Fruit fly (Drosophila melanogaster) whole organism, wandering third instar larva: ENCODE data around the gene CG8209.

Experiments
- Abd-B ChIP-seq: fragments of >200 bp; optimal IDR thresholded peaks from 2 replicates; lab custom pipeline; 2017; ENCODE audit warnings: missing biosample characterization, missing genetic modification characterization
- CG32264 ChIP-seq: fragments of 200-800 bp; sonication (Bioruptor generic); optimal IDR thresholded peaks from 2 replicates; lab custom pipeline; 2016; ENCODE audit warnings: missing biosample characterization, missing genetic modification characterization
- CG9705 ChIP-seq: fragments of 200-800 bp; sonication (Bioruptor generic); optimal IDR thresholded peaks from 2 replicates; lab custom pipeline; 2018; ENCODE audit warnings: missing biosample characterization, mild to moderate bottlenecking, missing genetic modification characterization
- CrebA ChIP-seq: fragments of 200-800 bp; sonication (Bioruptor generic); optimal IDR thresholded peaks from 2 replicates; lab custom pipeline; 2016; ENCODE audit warnings: missing biosample characterization, mild to moderate bottlenecking, missing genetic modification characterization, borderline replicate concordance
- Dfd ChIP-seq: fragments of >200 bp; optimal IDR thresholded peaks from 2 replicates; lab custom pipeline; 2017; ENCODE audit warnings: missing biosample characterization, missing genetic modification characterization
- Dif ChIP-seq: fragments of 200-275, 200-300 bp; sonication (Bioruptor generic); optimal IDR thresholded peaks from 2 replicates; lab custom pipeline; 2018; ENCODE audit warnings: missing biosample characterization, missing genetic modification characterization; ENCODE audit not compliant: partially characterized antibody
- GATAd ChIP-seq: sonication (Bioruptor generic); optimal IDR thresholded peaks from 2 replicates; lab custom pipeline; 2016; ENCODE audit warnings: missing biosample characterization, missing genetic modification characterization
- HLH106 ChIP-seq: fragments of 200-800 bp; optimal IDR thresholded peaks from 3 replicates; lab custom pipeline; 2019; ENCODE audit warnings: missing biosample characterization, mild to moderate bottlenecking, missing genetic modification characterization, moderate library complexity
- Hnf4 ChIP-seq: fragments of 200-800 bp; sonication (Bioruptor generic); optimal IDR thresholded peaks from 2 replicates; lab custom pipeline; 2016; ENCODE audit warnings: missing biosample characterization, mild to moderate bottlenecking, missing genetic modification characterization
- Hr78 ChIP-seq: fragments of >200 bp; optimal IDR thresholded peaks from 2 replicates; lab custom pipeline; 2017; ENCODE audit warnings: missing biosample characterization, missing genetic modification characterization
- Hr83 ChIP-seq: fragments of 200-300 bp; sonication (Bioruptor generic); optimal IDR thresholded peaks from 2 replicates; lab custom pipeline; 2016; ENCODE audit warnings: missing biosample characterization, mild to moderate bottlenecking, missing genetic modification characterization, moderate library complexity; ENCODE audit not compliant: poor library complexity, severe bottlenecking
- Jra ChIP-seq: sonication (Bioruptor generic); optimal IDR thresholded peaks from 2 replicates; lab custom pipeline; 2016; ENCODE audit warnings: missing biosample characterization, missing genetic modification characterization
- Mio ChIP-seq: sonication (Bioruptor generic); optimal IDR thresholded peaks from 2 replicates; lab custom pipeline; 2016; ENCODE audit warnings: missing biosample characterization, missing genetic modification characterization
- Myc ChIP-seq: fragments of >200 bp; optimal IDR thresholded peaks from 2 replicates; lab custom pipeline; 2017
- N ChIP-seq: fragments of >200 bp; optimal IDR thresholded peaks from 2 replicates; lab custom pipeline; 2018; ENCODE audit warnings: missing biosample characterization, missing external identifiers, missing genetic modification characterization
- OdsH ChIP-seq: fragments of 200-800 bp; sonication (Bioruptor generic); optimal IDR thresholded peaks from 2 replicates; lab custom pipeline; 2016; ENCODE audit warnings: missing biosample characterization, mild to moderate bottlenecking, missing genetic modification characterization
- Rel ChIP-seq, 2 experiments: fragments of 200-800 bp; sonication (Bioruptor generic) in 1 of 2; optimal IDR thresholded peaks; 2 replicates in 1 of 2; 3 replicates in 1 of 2; lab custom pipeline; 2016 to 2019; ENCODE audit warnings: mild to moderate bottlenecking in 2 of 2, missing biosample characterization in 2 of 2, missing genetic modification characterization in 2 of 2, moderate library complexity in 1 of 2
- Sp1 ChIP-seq: fragments of 200-800 bp; sonication (Bioruptor generic); optimal IDR thresholded peaks from 3 replicates; lab custom pipeline; 2019; ENCODE audit warnings: missing biosample characterization, mild to moderate bottlenecking, missing genetic modification characterization, moderate library complexity
- Vsx2 ChIP-seq: fragments of 200-300, 225-300 bp; sonication (Bioruptor generic); optimal IDR thresholded peaks from 2 replicates; lab custom pipeline; 2018; ENCODE audit warnings: missing biosample characterization, missing genetic modification characterization; ENCODE audit not compliant: partially characterized antibody
- br ChIP-seq: fragments of 200-800 bp; sonication (Bioruptor generic); optimal IDR thresholded peaks from 2 replicates; lab custom pipeline; 2016; ENCODE audit warnings: missing biosample characterization, missing genetic modification characterization
- brk ChIP-seq: fragments of 200-800 bp; sonication (Bioruptor generic); optimal IDR thresholded peaks from 2 replicates; lab custom pipeline; 2016; ENCODE audit warnings: missing biosample characterization, mild to moderate bottlenecking, missing genetic modification characterization
- dl ChIP-seq, 2 experiments: fragments of 175-275, 200-275 bp in 1 of 2; fragments of 200-275 bp in 1 of 2; sonication (Bioruptor generic); optimal IDR thresholded peaks; lab custom pipeline; 2018; ENCODE audit warnings: mild to moderate bottlenecking in 2 of 2, missing biosample characterization in 2 of 2, missing genetic modification characterization in 2 of 2, moderate library complexity in 2 of 2; ENCODE audit not compliant: partially characterized antibody in 2 of 2, insufficient read depth in 1 of 2
- dmrt93B ChIP-seq: fragments of 200-800 bp; sonication (Bioruptor generic); optimal IDR thresholded peaks from 2 replicates; lab custom pipeline; 2018; ENCODE audit warnings: missing biosample characterization, mild to moderate bottlenecking, missing genetic modification characterization
- dsf ChIP-seq: sonication (Bioruptor generic); optimal IDR thresholded peaks from 2 replicates; lab custom pipeline; 2016; ENCODE audit warnings: missing biosample characterization, missing genetic modification characterization, borderline replicate concordance
- ey ChIP-seq: fragments of 200-800 bp; sonication (Bioruptor generic); optimal IDR thresholded peaks from 2 replicates; lab custom pipeline; 2016; ENCODE audit warnings: missing biosample characterization, missing genetic modification characterization
- foxo ChIP-seq, 2 experiments: fragments of 200-800 bp; sonication (Bioruptor generic); optimal IDR thresholded peaks; 2 replicates in 1 of 2; 3 replicates in 1 of 2; lab custom pipeline; 2016 to 2017; ENCODE audit warnings: missing biosample characterization in 2 of 2, missing genetic modification characterization in 2 of 2
- fru ChIP-seq: fragments of 200-800 bp; sonication (Bioruptor generic); optimal IDR thresholded peaks from 3 replicates; lab custom pipeline; 2016; ENCODE audit warnings: missing biosample characterization, mild to moderate bottlenecking, missing genetic modification characterization
- h ChIP-seq: fragments of 200-800 bp; sonication (Bioruptor generic); optimal IDR thresholded peaks from 3 replicates; lab custom pipeline; 2016; ENCODE audit warnings: missing biosample characterization, mild to moderate bottlenecking, missing genetic modification characterization
- jim ChIP-seq: fragments of 175-275, 200-325 bp; sonication (Bioruptor generic); optimal IDR thresholded peaks from 2 replicates; lab custom pipeline; 2016; ENCODE audit warnings: missing biosample characterization, mild to moderate bottlenecking, missing genetic modification characterization
- lola ChIP-seq: fragments of >200 bp; optimal IDR thresholded peaks from 2 replicates; lab custom pipeline; 2017; ENCODE audit warnings: missing biosample characterization, missing genetic modification characterization
- pan ChIP-seq: fragments of >200 bp; optimal IDR thresholded peaks from 2 replicates; lab custom pipeline; 2017
- psq ChIP-seq: fragments of 200-800 bp; sonication (Bioruptor generic); optimal IDR thresholded peaks from 3 replicates; lab custom pipeline; 2017; ENCODE audit warnings: missing biosample characterization, mild to moderate bottlenecking, missing genetic modification characterization, moderate library complexity
- rgr ChIP-seq: fragments of 200-800 bp; sonication (Bioruptor generic); optimal IDR thresholded peaks from 3 replicates; lab custom pipeline; 2016; ENCODE audit warnings: missing biosample characterization, mild to moderate bottlenecking, missing genetic modification characterization
- sage ChIP-seq: fragments of 200-800 bp; sonication (Bioruptor generic); optimal IDR thresholded peaks from 2 replicates; lab custom pipeline; 2016; ENCODE audit warnings: missing biosample characterization, mild to moderate bottlenecking, missing genetic modification characterization
- sv ChIP-seq: fragments of 200-800 bp; sonication (Bioruptor generic); optimal IDR thresholded peaks from 3 replicates; lab custom pipeline; 2016; ENCODE audit warnings: missing biosample characterization, missing genetic modification characterization
- tai ChIP-seq: sonication (Bioruptor generic); optimal IDR thresholded peaks from 2 replicates; lab custom pipeline; 2016; ENCODE audit warnings: missing biosample characterization, missing genetic modification characterization
- usp ChIP-seq: fragments of >200 bp; optimal IDR thresholded peaks from 2 replicates; lab custom pipeline; 2017; ENCODE audit warnings: missing biosample characterization, missing genetic modification characterization
- woc ChIP-seq: sonication (Bioruptor generic); optimal IDR thresholded peaks from 2 replicates; lab custom pipeline; 2016; ENCODE audit warnings: missing biosample characterization, mild to moderate bottlenecking, missing genetic modification characterization

The CG8209 gene

dm6 chr3L:7976081-7976483 is at the start of gene CG8209, which contains the start of gene HP4:
Gene CG8209 (plus strand): TSS chr3L:7976406.
Gene HP4 (minus strand): TSS chr3L:7976154.
- TF ChIP-seq Hnf4 (GFP tag; lab: Kevin White, UChicago) (peak; percentile 77), sv (peak; percentile 75), CrebA (GFP tag; lab: Kevin White, UChicago) (no peak), br (GFP tag; lab: Kevin White, UChicago) (no peak), OdsH (GFP tag; lab: Kevin White, UChicago) (peak; percentile 67), psq (GFP tag; lab: Kevin White, UChicago) (peak; percentile 84), Mio (no peak), GATAd (GFP tag; lab: Kevin White, UChicago) (peak; percentile 4), tai (no peak), sage (GFP tag; lab: Kevin White, UChicago) (peak; percentile 70), ey (GFP tag; lab: Kevin White, UChicago) (peak; percentile 35), lola (GFP tag; lab: Kevin White, UChicago) (no peak), fru (GFP tag; lab: Kevin White, UChicago) (peak; percentile 77), Jra (GFP tag; lab: Kevin White, UChicago) (peak; percentile 73), CG32264 (GFP tag; lab: Kevin White, UChicago) (peak; percentile 39), HLH106 (peak; percentile 84), dmrt93B (GFP tag; lab: Kevin White, UChicago) (no peak), Sp1 (GFP tag; lab: Kevin White, UChicago) (peak; percentile 81), dsf (GFP tag; lab: Kevin White, UChicago) (peak; percentile 82), h (GFP tag; lab: Kevin White, UChicago) (peak; percentile 7), Myc (lab: Kevin White, UChicago) (no peak), Vsx2 (GFP tag; lab: Kevin White, UChicago) (no peak), brk (GFP tag; lab: Kevin White, UChicago) (peak; percentile 85), Rel (GFP tag; optimal IDR thresholded peaks at IDR 0.05; lab: Kevin White, UChicago) (peak; percentile 1), Rel (tag; optimal IDR thresholded peaks at IDR 0.05; lab: Kevin White, UChicago) (peak; percentile 67), Hr78 (GFP tag; lab: Kevin White, UChicago) (no peak), rgr (GFP tag; lab: Kevin White, UChicago) (peak; percentile 81), Dfd (GFP tag; lab: Kevin White, UChicago) (no peak), usp (GFP tag; lab: Kevin White, UChicago) (no peak), pan (lab: Kevin White, UChicago) (no peak), Abd-B (GFP tag; lab: Kevin White, UChicago) (no peak), foxo (GFP tag; optimal IDR thresholded peaks at IDR 0.05; lab: Kevin White, UChicago) (peak in 1 of 2 experiments; percentile 85), Dif (no peak), jim (GFP tag; lab: Kevin White, UChicago) (no peak), woc (peak; percentile 79), Hr83 (GFP tag; lab: Kevin White, UChicago) (peak; percentile 75), CG9705 (GFP tag; lab: Kevin White, UChicago) (peak; percentile 58), dl (GFP tag; optimal IDR thresholded peaks at IDR 0.05; lab: Kevin White, UChicago; ENCODE audit: insufficient read depth in 1 of 2, partially characterized antibody in 2 of 2) (no peak), N (GFP tag; lab: Kevin White, UChicago) (no peak)

- TF ChIP-seq dmrt93B (GFP tag; lab: Kevin White, UChicago) (no peak), Myc (lab: Kevin White, UChicago) (no peak), HLH106 (no peak), Rel (GFP tag; optimal IDR thresholded peaks at IDR 0.05; lab: Kevin White, UChicago) (no peak), Rel (tag; optimal IDR thresholded peaks at IDR 0.05; lab: Kevin White, UChicago) (peak; percentile 61), woc (no peak), Dif (no peak)
Measured at dm6 chr3L:7934200-7934599, 42.0 kb upstream of the CG8209 start.
